Fruit fly (Drosophila melanogaster) whole organism, embryonic: ENCODE data around the gene cic.

Source experiments
- Atf6 ChIP-seq: fragments of 200-800 bp; sonication (Bioruptor generic); IDR thresholded peaks from 2 replicates; pipeline ENCODE4 v1.3.6; 2022; ENCODE audit warnings: missing biosample characterization, missing genetic modification characterization
- Awh ChIP-seq: fragments of 200-800 bp; sonication (Bioruptor generic); IDR thresholded peaks from 2 replicates; pipeline ENCODE4, ENCODE4 v1.3.6; 2022; ENCODE audit warnings: missing biosample characterization, missing genetic modification characterization
- CG10274 ChIP-seq: fragments of 200-800 bp; sonication (Bioruptor generic); optimal IDR thresholded peaks from 3 replicates; lab custom pipeline; 2017; ENCODE audit warnings: missing biosample characterization, mild to moderate bottlenecking, missing genetic modification characterization
- CG10543 ChIP-seq: fragments of 200-800 bp; sonication (Bioruptor generic); optimal IDR thresholded peaks from 3 replicates; lab custom pipeline; 2017; ENCODE audit warnings: missing biosample characterization, mild to moderate bottlenecking, missing genetic modification characterization, moderate library complexity
- CG10959 ChIP-seq: fragments of 200-800 bp; sonication (Bioruptor generic); IDR thresholded peaks from 2 replicates; pipeline ENCODE4 v1.3.6; 2022; ENCODE audit warnings: missing biosample characterization, missing genetic modification characterization
- CG11398 ChIP-seq: fragments of 200-800 bp; sonication (Bioruptor generic); optimal IDR thresholded peaks from 2 replicates; lab custom pipeline; 2016; ENCODE audit warnings: missing biosample characterization, missing genetic modification characterization
- CG11696 ChIP-seq: fragments of 200-800 bp; sonication (Bioruptor generic); IDR thresholded peaks from 2 replicates; pipeline ENCODE4 v1.3.6; 2022; ENCODE audit warnings: missing biosample characterization, missing genetic modification characterization
- CG12299 ChIP-seq: fragments of 200-800 bp; sonication (Bioruptor generic); optimal IDR thresholded peaks from 2 replicates; lab custom pipeline; 2018; ENCODE audit warnings: missing biosample characterization, mild to moderate bottlenecking, missing genetic modification characterization
- CG13123 ChIP-seq: fragments of 200-800 bp; sonication (Bioruptor generic); optimal IDR thresholded peaks from 2 replicates; lab custom pipeline; 2016; ENCODE audit warnings: missing biosample characterization, missing genetic modification characterization
- CG16779 ChIP-seq: fragments of 200-800 bp; sonication (Bioruptor generic); IDR thresholded peaks from 2 replicates; pipeline ENCODE4 v1.3.6; 2022; ENCODE audit warnings: missing biosample characterization, missing genetic modification characterization
- CG16813 ChIP-seq: fragments of 200-800 bp; sonication (Bioruptor generic); IDR thresholded peaks from 3 replicates; pipeline ENCODE4 v1.3.6; 2022; ENCODE audit warnings: missing biosample characterization, missing genetic modification characterization; ENCODE audit not compliant: partially characterized antibody
- CG17802 ChIP-seq: fragments of 200-800 bp; sonication (Bioruptor generic); optimal IDR thresholded peaks from 2 replicates; lab custom pipeline; 2018; ENCODE audit warnings: missing biosample characterization, mild to moderate bottlenecking, missing genetic modification characterization, moderate library complexity
- CG17829 ChIP-seq: fragments of 200-800 bp; optimal IDR thresholded peaks from 2 replicates; lab custom pipeline; 2019; ENCODE audit warnings: missing biosample characterization, mild to moderate bottlenecking, missing genetic modification characterization, moderate library complexity
- CG18262 ChIP-seq: fragments of 200-800 bp; optimal IDR thresholded peaks from 3 replicates; lab custom pipeline; 2019; ENCODE audit warnings: missing biosample characterization, mild to moderate bottlenecking, missing genetic modification characterization, moderate library complexity
- CG42726 ChIP-seq: fragments of 200-800 bp; sonication (Bioruptor generic); IDR thresholded peaks from 2 replicates; pipeline ENCODE4 v1.3.6; 2022; ENCODE audit warnings: missing biosample characterization, missing genetic modification characterization; ENCODE audit not compliant: partially characterized antibody
- CG4404 ChIP-seq: fragments of 200-800 bp; sonication (Bioruptor generic); IDR thresholded peaks from 2 replicates; pipeline ENCODE4 v1.3.6; 2022; ENCODE audit warnings: missing biosample characterization, missing genetic modification characterization
- CG7556 ChIP-seq: fragments of 200-800 bp; sonication (Bioruptor generic); optimal IDR thresholded peaks from 2 replicates; lab custom pipeline; 2017; ENCODE audit warnings: missing biosample characterization, mild to moderate bottlenecking, missing genetic modification characterization
- CG7745 ChIP-seq: fragments of 200-800 bp; sonication (Bioruptor generic); optimal IDR thresholded peaks from 2 replicates; lab custom pipeline; 2018; ENCODE audit warnings: missing biosample characterization, mild to moderate bottlenecking, missing genetic modification characterization, moderate library complexity
- CG8388 ChIP-seq: fragments of 200-800 bp; sonication (Bioruptor generic); optimal IDR thresholded peaks from 2 replicates; lab custom pipeline; 2019; ENCODE audit warnings: missing biosample characterization, mild to moderate bottlenecking, missing genetic modification characterization, moderate library complexity
- CHES-1-like ChIP-seq: fragments of 200-800 bp; sonication (Bioruptor generic); optimal IDR thresholded peaks from 2 replicates; lab custom pipeline; 2016; ENCODE audit warnings: missing biosample characterization, missing genetic modification characterization
- Drgx ChIP-seq: fragments of 200-800 bp; sonication (Bioruptor generic); IDR thresholded peaks from 2 replicates; pipeline ENCODE4 v1.3.6; 2022; ENCODE audit warnings: missing biosample characterization, missing genetic modification characterization
- H15 ChIP-seq: fragments of 200-800 bp; sonication (Bioruptor generic); IDR thresholded peaks from 3 replicates; pipeline ENCODE4 v1.3.6; 2022; ENCODE audit warnings: missing biosample characterization, missing genetic modification characterization
- HLH3B ChIP-seq: fragments of 200-800 bp; sonication (Bioruptor generic); IDR thresholded peaks from 2 replicates; pipeline ENCODE4 v1.3.6; 2022; ENCODE audit warnings: missing biosample characterization, missing genetic modification characterization
- Hand ChIP-seq: fragments of 200-800 bp; sonication (Bioruptor generic); optimal IDR thresholded peaks from 2 replicates; lab custom pipeline; 2017; ENCODE audit warnings: mild to moderate bottlenecking, missing biosample characterization, missing genetic modification reagents, missing genetic modification characterization
- Hr51 ChIP-seq, 2 experiments: fragments of 200-800 bp; sonication (Bioruptor generic); optimal IDR thresholded peaks; 2 replicates in 1 of 2; 3 replicates in 1 of 2; lab custom pipeline; 2016 to 2018; ENCODE audit warnings: missing biosample characterization in 2 of 2, missing genetic modification characterization in 2 of 2, mild to moderate bottlenecking in 1 of 2, moderate library complexity in 1 of 2
- Jarid2 ChIP-seq: fragments of 200-800 bp; sonication (Bioruptor generic); optimal IDR thresholded peaks from 3 replicates; lab custom pipeline; 2017; ENCODE audit warnings: mild to moderate bottlenecking, missing biosample characterization, missing genetic modification reagents, missing genetic modification characterization
- MBD-R2 ChIP-seq: fragments of 200-800 bp; sonication (Bioruptor generic); IDR thresholded peaks from 2 replicates; pipeline ENCODE4 v1.3.6; 2022; ENCODE audit warnings: missing biosample characterization, missing genetic modification characterization
- NC2α ChIP-seq: fragments of 200-800 bp; sonication (Bioruptor generic); optimal IDR thresholded peaks from 2 replicates; lab custom pipeline; 2016; ENCODE audit warnings: missing biosample characterization, missing genetic modification characterization
- Xbp1 ChIP-seq: fragments of 200-800 bp; sonication (Bioruptor generic); optimal IDR thresholded peaks from 3 replicates; lab custom pipeline; 2016; ENCODE audit warnings: missing biosample characterization, mild to moderate bottlenecking, missing genetic modification characterization
- abd-A ChIP-seq: fragments of 200-800 bp; sonication (Bioruptor generic); optimal IDR thresholded peaks from 3 replicates; lab custom pipeline; 2019; ENCODE audit warnings: missing biosample characterization, mild to moderate bottlenecking, missing genetic modification characterization, moderate library complexity
- ase ChIP-seq: fragments of 200-800 bp; sonication (Bioruptor generic); IDR thresholded peaks from 3 replicates; pipeline ENCODE4 v1.3.6; 2022; ENCODE audit warnings: missing biosample characterization, missing genetic modification characterization
- ato ChIP-seq: fragments of 200-800 bp; sonication (Bioruptor generic); IDR thresholded peaks from 2 replicates; pipeline ENCODE4 v1.3.6; 2022; ENCODE audit warnings: missing biosample characterization, missing genetic modification characterization; ENCODE audit not compliant: partially characterized antibody
- gcm ChIP-seq: fragments of 200-800 bp; sonication (Bioruptor generic); optimal IDR thresholded peaks from 2 replicates; lab custom pipeline; 2019; ENCODE audit warnings: missing biosample characterization, mild to moderate bottlenecking, missing genetic modification characterization, moderate library complexity
- ham ChIP-seq: fragments of 200-800 bp; sonication (Bioruptor generic); IDR thresholded peaks from 2 replicates; pipeline ENCODE4 v1.3.6; 2022; ENCODE audit warnings: missing biosample characterization, missing genetic modification characterization
- hbn ChIP-seq: fragments of 200-800 bp; sonication (Bioruptor generic); IDR thresholded peaks from 2 replicates; pipeline ENCODE4 v1.3.6; 2022; ENCODE audit warnings: missing biosample characterization, missing genetic modification characterization; ENCODE audit not compliant: partially characterized antibody
- ind ChIP-seq: fragments of 200-800 bp; sonication (Bioruptor generic); optimal IDR thresholded peaks from 3 replicates; lab custom pipeline; 2016; ENCODE audit warnings: missing biosample characterization, missing genetic modification characterization
- ken ChIP-seq: fragments of 200-800 bp; sonication (Bioruptor generic); IDR thresholded peaks from 3 replicates; pipeline ENCODE4 v1.3.6; 2022; ENCODE audit warnings: missing biosample characterization, missing genetic modification characterization
- lilli ChIP-seq: fragments of 200-800 bp; sonication (Bioruptor generic); optimal IDR thresholded peaks from 3 replicates; lab custom pipeline; 2016; ENCODE audit warnings: missing biosample characterization, missing genetic modification characterization
- nerfin-1 ChIP-seq: fragments of 200-800 bp; sonication (Bioruptor generic); optimal IDR thresholded peaks from 3 replicates; lab custom pipeline; 2019; ENCODE audit warnings: missing biosample characterization, mild to moderate bottlenecking, missing genetic modification characterization, moderate library complexity
- nerfin-2 ChIP-seq: fragments of 200-800 bp; sonication (Bioruptor generic); IDR thresholded peaks from 2 replicates; pipeline ENCODE4 v1.3.6; 2022; ENCODE audit warnings: missing biosample characterization, missing genetic modification characterization; ENCODE audit not compliant: partially characterized antibody
- prd ChIP-seq, 3 experiments: fragments of >200 bp in 2 of 3; fragments of 200-800 bp in 1 of 3; sonication (Bioruptor generic) in 1 of 3; optimal IDR thresholded peaks in 2 of 3; IDR thresholded peaks in 1 of 3; 2 replicates in 2 of 3; 3 replicates in 1 of 3; pipeline versions ENCODE4 v1.3.6 to Lab custom; 2017 to 2022; ENCODE audit warnings: missing biosample characterization in 1 of 3, missing genetic modification characterization in 1 of 3
- sc ChIP-seq, 3 experiments: fragments of >200 bp in 2 of 3; fragments of 200-800 bp in 1 of 3; sonication (Bioruptor generic) in 1 of 3; optimal IDR thresholded peaks; 2 replicates in 2 of 3; 3 replicates in 1 of 3; lab custom pipeline; 2017; ENCODE audit warnings: mild to moderate bottlenecking in 1 of 3, missing biosample characterization in 1 of 3, missing genetic modification characterization in 1 of 3, missing genetic modification reagents in 1 of 3
- sd ChIP-seq: fragments of 200-800 bp; sonication (Bioruptor generic); optimal IDR thresholded peaks from 3 replicates; lab custom pipeline; 2018; ENCODE audit warnings: missing biosample characterization, mild to moderate bottlenecking, missing genetic modification characterization, moderate library complexity
- sim ChIP-seq: fragments of 200-800 bp; sonication (Bioruptor generic); IDR thresholded peaks from 2 replicates; pipeline ENCODE4 v1.3.6; 2022; ENCODE audit warnings: missing biosample characterization, missing genetic modification characterization
- toy ChIP-seq: fragments of 200-800 bp; sonication (Bioruptor generic); IDR thresholded peaks from 2 replicates; pipeline ENCODE4 v1.3.6; 2022; ENCODE audit warnings: missing biosample characterization, missing genetic modification characterization
- vfl ChIP-seq: fragments of 200-800 bp; sonication (Bioruptor generic); optimal IDR thresholded peaks from 2 replicates; lab custom pipeline; 2016; ENCODE audit warnings: missing biosample characterization, missing genetic modification characterization
- yki ChIP-seq: fragments of >200 bp; optimal IDR thresholded peaks from 3 replicates; lab custom pipeline; 2018
- zfh2 ChIP-seq: fragments of 200-800 bp; sonication (Bioruptor generic); optimal IDR thresholded peaks from 2 replicates; lab custom pipeline; 2016; ENCODE audit warnings: missing biosample characterization, missing genetic modification characterization

Gene cic

DNA sequence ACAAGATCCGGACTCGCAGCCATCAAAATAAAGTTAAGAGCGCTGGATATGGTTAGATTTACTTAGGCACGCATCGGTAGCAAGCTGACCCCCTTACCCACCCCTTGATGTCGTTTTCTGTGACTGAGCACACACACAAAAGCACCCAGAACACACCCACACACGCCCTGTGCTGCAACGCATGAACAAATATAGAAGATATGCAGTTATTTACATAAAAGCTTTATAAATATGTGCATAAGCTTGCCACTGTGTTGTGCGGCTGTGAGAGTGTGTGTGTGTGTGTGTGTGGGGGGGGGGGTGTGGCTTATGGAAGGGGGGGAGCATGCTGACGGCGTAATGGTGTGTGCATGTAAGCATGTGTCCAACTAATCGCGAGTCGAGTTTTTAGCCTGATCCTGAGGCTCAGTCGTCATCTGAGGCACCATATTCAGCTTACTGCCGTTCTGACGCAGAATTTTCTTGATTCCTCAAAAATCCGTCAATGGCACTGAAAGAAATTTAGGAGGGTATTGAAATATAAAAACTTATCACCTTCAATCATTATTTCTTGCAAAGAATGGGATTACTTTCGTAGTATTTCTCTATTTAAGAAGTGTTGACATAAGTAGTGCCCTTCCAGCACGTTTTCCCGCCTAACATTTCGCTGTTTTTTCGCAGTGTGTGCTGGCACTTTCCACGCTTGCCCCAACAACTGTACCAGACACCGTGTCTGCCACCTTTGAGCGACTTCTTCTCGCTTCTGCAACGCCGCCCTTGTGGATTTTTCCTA is 33.3 kb downstream of the cic start (continued):
- TF ChIP-seq CG8388 (peak; percentile 38), ind (GFP tag; lab: Kevin White, UChicago) (no peak), CHES-1-like (no peak), sd (tag; lab: Kevin White, UChicago) (no peak), zfh2 (GFP tag; lab: Kevin White, UChicago) (no peak), Atf6 (no peak), gcm (peak; percentile 41), CG4404 (GFP tag; lab: Robert Waterston, UW) (no peak), toy (no peak), CG18262 (tag; lab: Kevin White, UChicago) (peak; percentile 25), CG7556 (GFP tag; lab: Kevin White, UChicago) (peak; percentile 49), CG10959 (GFP tag; lab: Robert Waterston, UW) (peak; percentile 64), Hand (GFP tag; lab: Kevin White, UChicago) (no peak), CG10543 (GFP tag; lab: Kevin White, UChicago) (peak; percentile 49), CG17802 (no peak), Drgx (GFP tag; lab: Robert Waterston, UW) (peak; percentile 60; the same call in 1 of the 2 replicates), CG7745 (no peak), H15 (GFP tag; lab: Robert Waterston, UW) (no peak), CG11398 (peak; percentile 75), Hr51 (GFP tag; optimal IDR thresholded peaks at IDR 0.05; lab: Kevin White, UChicago) (no peak), lilli (GFP tag; lab: Kevin White, UChicago) (no peak), nerfin-1 (tag; lab: Kevin White, UChicago) (peak; percentile 76), MBD-R2 (GFP tag; lab: Robert Waterston, UW) (no peak), HLH3B (GFP tag; lab: Robert Waterston, UW) (peak; percentile 60; the same call in 1 of the 2 replicates), sim (no peak), CG17829 (tag; lab: Kevin White, UChicago) (no peak), sc (optimal IDR thresholded peaks at IDR 0.05; lab: Kevin White, UChicago) (no peak), sc (GFP tag; optimal IDR thresholded peaks at IDR 0.05; lab: Kevin White, UChicago) (peak; percentile 82), Awh (GFP tag; lab: Robert Waterston, UW) (peak; percentile 39; the same call in 1 of the 2 replicates), ken (GFP tag; lab: Robert Waterston, UW) (peak; percentile 76), Xbp1 (GFP tag; lab: Kevin White, UChicago) (peak; percentile 7), CG12299 (tag; lab: Kevin White, UChicago) (no peak), CG16779 (no peak), abd-A (no peak), NC2α (GFP tag; lab: Kevin White, UChicago) (peak; percentile 65), ato (GFP tag; lab: Robert Waterston, UW) (no peak), Jarid2 (GFP tag; lab: Kevin White, UChicago) (peak; percentile 59), CG13123 (GFP tag; lab: Kevin White, UChicago) (peak; percentile 43), CG42726 (no peak), vfl (GFP tag; lab: Kevin White, UChicago) (no peak), CG11696 (GFP tag; lab: Robert Waterston, UW) (no peak), CG10274 (GFP tag; lab: Kevin White, UChicago) (no peak), yki (lab: Kevin White, UChicago) (no peak), nerfin-2 (GFP tag; lab: Robert Waterston, UW) (no peak), ase (0 out of 3 replicates have a peak, but pooled peaks have one; percentile 25), ham (GFP tag; lab: Robert Waterston, UW) (no peak), hbn (GFP tag; lab: Robert Waterston, UW) (no peak), prd (optimal IDR thresholded peaks at IDR 0.05; lab: Kevin White, UChicago) (no peak), prd (GFP tag; IDR thresholded peaks at IDR 0.05; lab: Robert Waterston, UW) (peak; percentile 64; the same call in 2 of the 3 replicates), CG16813 (GFP tag; lab: Robert Waterston, UW) (no peak)
